Worm (Caenorhabditis elegans) whole organism, mixed stage, embryonic: ENCODE results near the gene R03G5.6.

ENCODE experiments used
- bed-3 ChIP-seq: fragments of 200-800 bp; sonication (Bioruptor generic); optimal IDR thresholded peaks from 3 replicates; lab custom pipeline; 2018; ENCODE audit warnings: mild to moderate bottlenecking, missing genetic modification characterization, moderate library complexity, missing compliant biosample characterization
- blmp-1 ChIP-seq: fragments of 150-350 bp; optimal IDR thresholded peaks from 2 replicates; lab custom pipeline; 2014; ENCODE audit warnings: missing biosample characterization, missing genetic modification characterization
- ceh-39 ChIP-seq: fragments of 150-350 bp; optimal IDR thresholded peaks from 2 replicates; lab custom pipeline; 2014; ENCODE audit warnings: missing biosample characterization, missing genetic modification characterization
- ceh-43 ChIP-seq: fragments of 200-800 bp; sonication (Bioruptor generic); optimal IDR thresholded peaks from 2 replicates; lab custom pipeline; 2018; ENCODE audit warnings: mild to moderate bottlenecking, missing genetic modification characterization, moderate library complexity, missing compliant biosample characterization
- ceh-83 ChIP-seq: fragments of 200-800 bp; sonication (Bioruptor generic); optimal IDR thresholded peaks from 2 replicates; lab custom pipeline; 2018; ENCODE audit warnings: mild to moderate bottlenecking, missing genetic modification characterization, missing compliant biosample characterization
- drap-1 ChIP-seq: fragments of 200-800 bp; sonication (Bioruptor generic); optimal IDR thresholded peaks from 3 replicates; lab custom pipeline; 2018; ENCODE audit warnings: mild to moderate bottlenecking, missing genetic modification characterization, missing compliant biosample characterization
- elt-1 ChIP-seq: sonication (generic microtip); optimal IDR thresholded peaks from 2 replicates; lab custom pipeline; 2017; ENCODE audit warnings: missing genetic modification characterization, mild to moderate bottlenecking, missing compliant biosample characterization, antibody characterized with exemption, moderate library complexity, borderline replicate concordance; ENCODE audit not compliant: insufficient read depth
- elt-3 ChIP-seq: fragments of 150-350 bp; optimal IDR thresholded peaks from 2 replicates; lab custom pipeline; 2014; ENCODE audit warnings: missing biosample characterization, missing genetic modification characterization
- flh-1 ChIP-seq: fragments of 200-800 bp; sonication (Bioruptor generic); optimal IDR thresholded peaks from 2 replicates; lab custom pipeline; 2018; ENCODE audit warnings: mild to moderate bottlenecking, missing genetic modification characterization, moderate library complexity, missing compliant biosample characterization
- ham-2 ChIP-seq: fragments of 200-800 bp; sonication (Bioruptor generic); optimal IDR thresholded peaks from 2 replicates; lab custom pipeline; 2018; ENCODE audit warnings: mild to moderate bottlenecking, missing genetic modification characterization, missing compliant biosample characterization
- hlh-1 ChIP-seq: fragments of 150-350 bp; optimal IDR thresholded peaks from 2 replicates; lab custom pipeline; 2014; ENCODE audit warnings: missing biosample characterization, missing genetic modification reagents, missing genetic modification characterization
- lin-13 ChIP-seq: fragments of 150-350 bp; optimal IDR thresholded peaks from 2 replicates; lab custom pipeline; 2014; ENCODE audit warnings: missing biosample characterization, missing genetic modification characterization
- lin-32 ChIP-seq: fragments of 200-800 bp; sonication (Bioruptor generic); optimal IDR thresholded peaks from 2 replicates; lab custom pipeline; 2018; ENCODE audit warnings: mild to moderate bottlenecking, missing genetic modification characterization, missing compliant biosample characterization
- lsy-2 ChIP-seq: fragments of 150-350 bp; optimal IDR thresholded peaks from 2 replicates; lab custom pipeline; 2014; ENCODE audit warnings: missing biosample characterization, missing genetic modification characterization
- mab-5 ChIP-seq: fragments of 150-350 bp; optimal IDR thresholded peaks from 2 replicates; lab custom pipeline; 2014; ENCODE audit warnings: missing biosample characterization, missing genetic modification characterization
- mep-1 ChIP-seq: fragments of 150-350 bp; optimal IDR thresholded peaks from 2 replicates; lab custom pipeline; 2017; ENCODE audit warnings: missing biosample characterization, missing genetic modification reagents, missing genetic modification characterization, inconsistent platforms
- mls-2 ChIP-seq: sonication (generic microtip); optimal IDR thresholded peaks from 2 replicates; lab custom pipeline; 2016; ENCODE audit warnings: mild to moderate bottlenecking, missing genetic modification characterization, moderate library complexity, missing compliant biosample characterization
- nhr-2 ChIP-seq: fragments of 150-350 bp; optimal IDR thresholded peaks from 2 replicates; lab custom pipeline; 2014; ENCODE audit warnings: missing biosample characterization, missing genetic modification characterization
- nhr-237 ChIP-seq: fragments of 150-350 bp; optimal IDR thresholded peaks from 2 replicates; lab custom pipeline; 2014; ENCODE audit warnings: missing biosample characterization, missing genetic modification characterization
- pha-4 ChIP-seq: fragments of 150-350 bp; optimal IDR thresholded peaks from 2 replicates; lab custom pipeline; 2018; ENCODE audit warnings: missing biosample characterization, missing genetic modification reagents, missing genetic modification characterization
- sem-2 ChIP-seq: fragments of 200-800 bp; sonication (Bioruptor generic); optimal IDR thresholded peaks from 2 replicates; lab custom pipeline; 2018; ENCODE audit warnings: mild to moderate bottlenecking, missing genetic modification characterization, missing compliant biosample characterization
- snpc-4 ChIP-seq: fragments of 150-350 bp; optimal IDR thresholded peaks from 2 replicates; lab custom pipeline; 2014; ENCODE audit warnings: missing biosample characterization, missing genetic modification characterization
- sptf-1 ChIP-seq: sonication (generic microtip); optimal IDR thresholded peaks from 2 replicates; lab custom pipeline; 2017; ENCODE audit warnings: mild to moderate bottlenecking, missing genetic modification characterization, moderate library complexity, missing compliant biosample characterization
- tbx-8 ChIP-seq: fragments of 200-800 bp; sonication (Bioruptor generic); optimal IDR thresholded peaks from 2 replicates; lab custom pipeline; 2018; ENCODE audit warnings: mild to moderate bottlenecking, missing genetic modification characterization, moderate library complexity, missing compliant biosample characterization
- unc-120 ChIP-seq: sonication (generic microtip); optimal IDR thresholded peaks from 2 replicates; lab custom pipeline; 2017; ENCODE audit warnings: missing genetic modification characterization, missing compliant biosample characterization; ENCODE audit not compliant: poor library complexity, severe bottlenecking
- unc-39 ChIP-seq: fragments of 150-350 bp; optimal IDR thresholded peaks from 2 replicates; lab custom pipeline; 2014; ENCODE audit warnings: missing biosample characterization, missing genetic modification characterization
- unc-62 ChIP-seq: fragments of 150-350 bp; optimal IDR thresholded peaks from 2 replicates; lab custom pipeline; 2014; ENCODE audit warnings: missing biosample characterization, missing genetic modification reagents, missing genetic modification characterization
- zip-8 ChIP-seq: fragments of 150-350 bp; optimal IDR thresholded peaks from 2 replicates; lab custom pipeline; 2014; ENCODE audit warnings: missing biosample characterization, missing genetic modification characterization
- ztf-11 ChIP-seq: fragments of 150-350 bp; optimal IDR thresholded peaks from 2 replicates; lab custom pipeline; 2014; ENCODE audit warnings: missing biosample characterization, missing genetic modification characterization

R03G5.6 gene

ce11 chrX:7779527-7780033 is 37.1 kb downstream of the R03G5.6 start, which contains the start of gene ZK154.1:
Gene ZK154.1 (plus strand): TSS chrX:7779577.
- TF ChIP-seq zip-8 (tag; lab: Kevin White, UChicago) (no peak), bed-3 (GFP tag; lab: Kevin White, UChicago) (no peak), ztf-11 (tag; lab: Kevin White, UChicago) (no peak), sem-2 (no peak), tbx-8 (GFP tag; lab: Kevin White, UChicago) (no peak), lin-32 (GFP tag; lab: Kevin White, UChicago) (no peak), lsy-2 (tag; lab: Kevin White, UChicago) (no peak), mab-5 (tag; lab: Kevin White, UChicago) (no peak), flh-1 (GFP tag; lab: Kevin White, UChicago) (no peak), mls-2 (tag; lab: Kevin White, UChicago) (no peak), ceh-39 (tag; lab: Kevin White, UChicago) (no peak), pha-4 (no peak), mep-1 (tag; lab: Kevin White, UChicago) (no peak), blmp-1 (no peak), lin-13 (no peak), unc-62 (GFP tag; lab: Kevin White, UChicago) (no peak), ceh-43 (no peak)

- no peak for TF ChIP-seq elt-3 (tag; lab: Kevin White, UChicago)
- TF ChIP-seq ham-2 (GFP tag; lab: Kevin White, UChicago), result no peak
- TF ChIP-seq blmp-1, result no peak
- TF ChIP-seq nhr-237 (tag; lab: Kevin White, UChicago), result no peak
Measured at ce11 chrX:7778786-7779185, 37.9 kb downstream of the R03G5.6 start.

- TF ChIP-seq lsy-2 (tag; lab: Kevin White, UChicago), result no peak
- TF ChIP-seq nhr-237 (tag; lab: Kevin White, UChicago), result no peak
- TF ChIP-seq ham-2 (GFP tag; lab: Kevin White, UChicago), result no peak
- no peak for TF ChIP-seq unc-62 (GFP tag; lab: Kevin White, UChicago)
- TF ChIP-seq ceh-39 (tag; lab: Kevin White, UChicago), result no peak
- TF ChIP-seq tbx-8 (GFP tag; lab: Kevin White, UChicago), result no peak
- no peak for TF ChIP-seq unc-39 (tag; lab: Kevin White, UChicago)
- TF ChIP-seq zip-8 (tag; lab: Kevin White, UChicago), result no peak
- no peak for TF ChIP-seq ceh-83 (GFP tag; lab: Kevin White, UChicago)
- TF ChIP-seq mep-1 (tag; lab: Kevin White, UChicago), result no peak
- TF ChIP-seq ceh-43, result no peak
- no peak for TF ChIP-seq hlh-1
- TF ChIP-seq unc-120 (tag; lab: Kevin White, UChicago), result no peak
- TF ChIP-seq mab-5 (tag; lab: Kevin White, UChicago), result no peak
- no peak for TF ChIP-seq pha-4
- TF ChIP-seq flh-1 (GFP tag; lab: Kevin White, UChicago), result no peak
- TF ChIP-seq nhr-2 (tag; lab: Kevin White, UChicago), result no peak
- TF ChIP-seq snpc-4, result no peak
Measured at ce11 chrX:7776509-7777001, 40.2 kb downstream of the R03G5.6 start, which contains the start of gene mec-7. Gene mec-7 (minus strand): TSS chrX:7776689.

- peak; percentile 21 for TF ChIP-seq sptf-1 (tag; lab: Kevin White, UChicago)
- TF ChIP-seq drap-1 (GFP tag; lab: Kevin White, UChicago), result no peak
- peak; percentile 83 for TF ChIP-seq elt-1 (tag; lab: Kevin White, UChicago)
- TF ChIP-seq, all 35 proteins: peak for 2
Measured at ce11 chrX:7773714-7774318, 42.9 kb downstream of the R03G5.6 start.
